Fruit fly (Drosophila melanogaster) whole organism, embryonic: ENCODE measurements around the gene Mgat4b.

Source experiments
- Blimp-1 ChIP-seq: fragments of 200-800 bp; sonication (Bioruptor generic); optimal IDR thresholded peaks from 3 replicates; lab custom pipeline; 2018; ENCODE audit warnings: missing biosample characterization, missing genetic modification characterization, mild to moderate bottlenecking, moderate library complexity, missing genetic modification reagents
- CG11247 ChIP-seq: fragments of 200-800 bp; sonication (Bioruptor generic); IDR thresholded peaks from 2 replicates; pipeline ENCODE4 v1.3.6; 2022; ENCODE audit warnings: missing biosample characterization, missing genetic modification characterization
- CG12236 ChIP-seq: fragments of 200-800 bp; sonication (Bioruptor generic); optimal IDR thresholded peaks from 2 replicates; lab custom pipeline; 2016; ENCODE audit warnings: missing biosample characterization, missing genetic modification characterization
- CG12744 ChIP-seq: fragments of 200-800 bp; sonication (Bioruptor generic); optimal IDR thresholded peaks from 2 replicates; lab custom pipeline; 2016; ENCODE audit warnings: missing biosample characterization, missing genetic modification characterization
- CG13424 ChIP-seq: fragments of 200-800 bp; sonication (Bioruptor generic); optimal IDR thresholded peaks from 2 replicates; lab custom pipeline; 2019; ENCODE audit warnings: missing biosample characterization, mild to moderate bottlenecking, missing genetic modification characterization, moderate library complexity
- CG16779 ChIP-seq: fragments of 200-800 bp; sonication (Bioruptor generic); IDR thresholded peaks from 2 replicates; pipeline ENCODE4 v1.3.6; 2022; ENCODE audit warnings: missing biosample characterization, missing genetic modification characterization
- CG16815 ChIP-seq: fragments of 200-800 bp; sonication (Bioruptor generic); optimal IDR thresholded peaks from 3 replicates; lab custom pipeline; 2017; ENCODE audit warnings: missing biosample characterization, mild to moderate bottlenecking, missing genetic modification characterization
- CG18262 ChIP-seq: fragments of 200-800 bp; optimal IDR thresholded peaks from 3 replicates; lab custom pipeline; 2019; ENCODE audit warnings: missing biosample characterization, mild to moderate bottlenecking, missing genetic modification characterization, moderate library complexity
- CG3065 ChIP-seq: fragments of 200-800 bp; sonication (Bioruptor generic); optimal IDR thresholded peaks from 2 replicates; lab custom pipeline; 2016; ENCODE audit warnings: missing biosample characterization, missing genetic modification characterization
- CG31388 ChIP-seq: fragments of 200-800 bp; sonication (Bioruptor generic); optimal IDR thresholded peaks from 2 replicates; lab custom pipeline; 2016; ENCODE audit warnings: missing biosample characterization, missing genetic modification characterization
- CG3281 ChIP-seq: fragments of 200-800 bp; sonication (Bioruptor generic); optimal IDR thresholded peaks from 3 replicates; lab custom pipeline; 2017; ENCODE audit warnings: missing biosample characterization, mild to moderate bottlenecking, missing genetic modification characterization
- CG33213 ChIP-seq: fragments of 200-800 bp; sonication (Bioruptor generic); optimal IDR thresholded peaks from 3 replicates; lab custom pipeline; 2016; ENCODE audit warnings: missing biosample characterization, missing genetic modification characterization
- CG4820 ChIP-seq: fragments of 200-800 bp; sonication (Bioruptor generic); optimal IDR thresholded peaks from 3 replicates; lab custom pipeline; 2016; ENCODE audit warnings: missing biosample characterization, missing genetic modification characterization
- CG7357 ChIP-seq: fragments of 200-800 bp; sonication (Bioruptor generic); IDR thresholded peaks from 3 replicates; pipeline ENCODE4 v1.3.6; 2022; ENCODE audit warnings: missing biosample characterization, missing genetic modification characterization
- CG7786 ChIP-seq: fragments of 200-800 bp; sonication (Bioruptor generic); optimal IDR thresholded peaks from 2 replicates; lab custom pipeline; 2016; ENCODE audit warnings: missing biosample characterization, missing genetic modification characterization
- CG8359 ChIP-seq: fragments of 200-800 bp; sonication (Bioruptor generic); optimal IDR thresholded peaks from 2 replicates; lab custom pipeline; 2017; ENCODE audit warnings: missing biosample characterization, mild to moderate bottlenecking, missing genetic modification characterization, borderline replicate concordance
- CG8765 ChIP-seq: fragments of 200-800 bp; sonication (Bioruptor generic); IDR thresholded peaks from 2 replicates; pipeline ENCODE4 v1.3.6; 2022; ENCODE audit warnings: missing biosample characterization, missing genetic modification characterization
- Dbx ChIP-seq: fragments of 200-800 bp; sonication (Bioruptor generic); IDR thresholded peaks from 3 replicates; pipeline ENCODE4 v1.3.6; 2022; ENCODE audit warnings: missing biosample characterization, missing genetic modification characterization
- Dip3 ChIP-seq: fragments of 200-800 bp; sonication (Bioruptor generic); optimal IDR thresholded peaks from 3 replicates; lab custom pipeline; 2016; ENCODE audit warnings: missing biosample characterization, missing genetic modification characterization
- Drgx ChIP-seq: fragments of 200-800 bp; sonication (Bioruptor generic); IDR thresholded peaks from 2 replicates; pipeline ENCODE4 v1.3.6; 2022; ENCODE audit warnings: missing biosample characterization, missing genetic modification characterization
- HLH4C ChIP-seq: fragments of 200-800 bp; sonication (Bioruptor generic); IDR thresholded peaks from 3 replicates; pipeline ENCODE4 v1.3.6; 2022; ENCODE audit warnings: missing biosample characterization, missing genetic modification characterization; ENCODE audit not compliant: partially characterized antibody
- Hmx ChIP-seq: fragments of 200-800 bp; sonication (Bioruptor generic); optimal IDR thresholded peaks from 2 replicates; lab custom pipeline; 2016; ENCODE audit warnings: missing biosample characterization, missing genetic modification characterization
- Hr51 ChIP-seq, 2 experiments: fragments of 200-800 bp; sonication (Bioruptor generic); optimal IDR thresholded peaks; 2 replicates in 1 of 2; 3 replicates in 1 of 2; lab custom pipeline; 2016 to 2018; ENCODE audit warnings: missing biosample characterization in 2 of 2, missing genetic modification characterization in 2 of 2, mild to moderate bottlenecking in 1 of 2, moderate library complexity in 1 of 2
- Mad ChIP-seq: fragments of 200-800 bp; sonication (Bioruptor generic); optimal IDR thresholded peaks from 2 replicates; lab custom pipeline; 2016; ENCODE audit warnings: missing biosample characterization, missing genetic modification characterization
- Oaz ChIP-seq: fragments of 200-800 bp; sonication (Bioruptor generic); IDR thresholded peaks from 2 replicates; pipeline ENCODE4 v1.3.6; 2022; ENCODE audit warnings: missing biosample characterization, missing genetic modification characterization
- Side ChIP-seq: fragments of 200-800 bp; sonication (Bioruptor generic); optimal IDR thresholded peaks from 2 replicates; lab custom pipeline; 2016; ENCODE audit warnings: missing biosample characterization, missing genetic modification characterization
- Vsx1 ChIP-seq: fragments of 200-800 bp; sonication (Bioruptor generic); optimal IDR thresholded peaks from 2 replicates; lab custom pipeline; 2017; ENCODE audit warnings: missing biosample characterization, mild to moderate bottlenecking, missing genetic modification characterization, missing genetic modification reagents
- ac ChIP-seq: fragments of 200-800 bp; sonication (Bioruptor generic); optimal IDR thresholded peaks from 3 replicates; lab custom pipeline; 2017; ENCODE audit warnings: missing biosample characterization, mild to moderate bottlenecking, missing genetic modification characterization
- bab2 ChIP-seq: fragments of 200-800 bp; sonication (Bioruptor generic); optimal IDR thresholded peaks from 2 replicates; lab custom pipeline; 2016; ENCODE audit warnings: missing biosample characterization, missing genetic modification characterization
- bbx ChIP-seq: fragments of 200-800 bp; sonication (Bioruptor generic); IDR thresholded peaks from 2 replicates; pipeline ENCODE4 v1.3.6; 2022; ENCODE audit warnings: missing biosample characterization, missing genetic modification characterization; ENCODE audit not compliant: partially characterized antibody
- bsh ChIP-seq, 2 experiments: fragments of 200-800 bp; sonication (Bioruptor generic); optimal IDR thresholded peaks; 2 replicates each; lab custom pipeline; 2017 to 2018; ENCODE audit warnings: mild to moderate bottlenecking in 2 of 2, missing biosample characterization in 2 of 2, missing genetic modification characterization in 2 of 2, moderate library complexity in 1 of 2
- cas ChIP-seq: fragments of 200-800 bp; sonication (Bioruptor generic); IDR thresholded peaks from 2 replicates; pipeline ENCODE4 v1.3.6; 2022; ENCODE audit warnings: missing biosample characterization, missing genetic modification characterization
- dmrt99B ChIP-seq: fragments of 200-800 bp; sonication (Bioruptor generic); optimal IDR thresholded peaks from 2 replicates; lab custom pipeline; 2018; ENCODE audit warnings: missing biosample characterization, mild to moderate bottlenecking, missing genetic modification characterization, moderate library complexity
- dysf ChIP-seq: fragments of 200-800 bp; sonication (Bioruptor generic); IDR thresholded peaks from 3 replicates; pipeline ENCODE4 v1.3.6; 2022; ENCODE audit warnings: missing biosample characterization, missing genetic modification characterization
- en ChIP-seq: fragments of 200-800 bp; sonication (Bioruptor generic); optimal IDR thresholded peaks from 2 replicates; lab custom pipeline; 2016; ENCODE audit warnings: missing biosample characterization, missing genetic modification characterization
- eve ChIP-seq, 2 experiments: fragments of >200 bp; optimal IDR thresholded peaks; 2 replicates each; lab custom pipeline; 2017; ENCODE audit warnings: missing biosample characterization in 2 of 2, missing genetic modification characterization in 2 of 2
- fd96Cb ChIP-seq: fragments of 200-800 bp; sonication (Bioruptor generic); optimal IDR thresholded peaks from 2 replicates; lab custom pipeline; 2018; ENCODE audit warnings: missing biosample characterization, mild to moderate bottlenecking, missing genetic modification characterization, moderate library complexity
- gem ChIP-seq: fragments of 200-800 bp; sonication (Bioruptor generic); optimal IDR thresholded peaks from 2 replicates; lab custom pipeline; 2019; ENCODE audit warnings: missing biosample characterization, mild to moderate bottlenecking, missing genetic modification characterization, moderate library complexity
- knrl ChIP-seq: fragments of 200-800 bp; sonication (Bioruptor generic); IDR thresholded peaks from 3 replicates; pipeline ENCODE4 v1.3.6; 2022; ENCODE audit warnings: missing biosample characterization, missing genetic modification characterization; ENCODE audit not compliant: partially characterized antibody
- mam ChIP-seq: fragments of 200-800 bp; sonication (Bioruptor generic); optimal IDR thresholded peaks from 3 replicates; lab custom pipeline; 2016; ENCODE audit warnings: missing biosample characterization, missing genetic modification characterization
- oc ChIP-seq: fragments of 200-800 bp; sonication (Bioruptor generic); optimal IDR thresholded peaks from 2 replicates; lab custom pipeline; 2018; ENCODE audit warnings: missing biosample characterization, mild to moderate bottlenecking, missing genetic modification characterization, moderate library complexity
- pfk ChIP-seq: fragments of 200-800 bp; sonication (Bioruptor generic); optimal IDR thresholded peaks from 2 replicates; lab custom pipeline; 2018; ENCODE audit warnings: missing biosample characterization, mild to moderate bottlenecking, missing genetic modification characterization, moderate library complexity
- pho ChIP-seq: fragments of 200-800 bp; sonication (Bioruptor generic); optimal IDR thresholded peaks from 2 replicates; lab custom pipeline; 2016; ENCODE audit warnings: missing biosample characterization, missing genetic modification characterization
- pzg ChIP-seq: fragments of 200-800 bp; sonication (Bioruptor generic); optimal IDR thresholded peaks from 3 replicates; lab custom pipeline; 2018; ENCODE audit warnings: missing biosample characterization, mild to moderate bottlenecking, missing genetic modification characterization, moderate library complexity
- ranshi ChIP-seq: fragments of 200-800 bp; sonication (Bioruptor generic); IDR thresholded peaks from 2 replicates; pipeline ENCODE4 v1.3.6; 2022; ENCODE audit warnings: missing biosample characterization, missing genetic modification characterization
- run ChIP-seq: fragments of 200-800 bp; sonication (Bioruptor generic); optimal IDR thresholded peaks from 3 replicates; lab custom pipeline; 2018; ENCODE audit warnings: missing biosample characterization, mild to moderate bottlenecking, missing genetic modification characterization
- shn ChIP-seq: fragments of 200-800 bp; sonication (Bioruptor generic); optimal IDR thresholded peaks from 3 replicates; lab custom pipeline; 2016; ENCODE audit warnings: missing biosample characterization, missing genetic modification characterization
- zf30C ChIP-seq: fragments of 200-800 bp; sonication (Bioruptor generic); optimal IDR thresholded peaks from 3 replicates; lab custom pipeline; 2018; ENCODE audit warnings: missing biosample characterization, mild to moderate bottlenecking, missing genetic modification characterization
- zfh1 ChIP-seq: fragments of 200-800 bp; sonication (Bioruptor generic); IDR thresholded peaks from 3 replicates; pipeline ENCODE4 v1.3.6; 2022; ENCODE audit warnings: missing biosample characterization, missing genetic modification characterization

Gene Mgat4b

DNA sequence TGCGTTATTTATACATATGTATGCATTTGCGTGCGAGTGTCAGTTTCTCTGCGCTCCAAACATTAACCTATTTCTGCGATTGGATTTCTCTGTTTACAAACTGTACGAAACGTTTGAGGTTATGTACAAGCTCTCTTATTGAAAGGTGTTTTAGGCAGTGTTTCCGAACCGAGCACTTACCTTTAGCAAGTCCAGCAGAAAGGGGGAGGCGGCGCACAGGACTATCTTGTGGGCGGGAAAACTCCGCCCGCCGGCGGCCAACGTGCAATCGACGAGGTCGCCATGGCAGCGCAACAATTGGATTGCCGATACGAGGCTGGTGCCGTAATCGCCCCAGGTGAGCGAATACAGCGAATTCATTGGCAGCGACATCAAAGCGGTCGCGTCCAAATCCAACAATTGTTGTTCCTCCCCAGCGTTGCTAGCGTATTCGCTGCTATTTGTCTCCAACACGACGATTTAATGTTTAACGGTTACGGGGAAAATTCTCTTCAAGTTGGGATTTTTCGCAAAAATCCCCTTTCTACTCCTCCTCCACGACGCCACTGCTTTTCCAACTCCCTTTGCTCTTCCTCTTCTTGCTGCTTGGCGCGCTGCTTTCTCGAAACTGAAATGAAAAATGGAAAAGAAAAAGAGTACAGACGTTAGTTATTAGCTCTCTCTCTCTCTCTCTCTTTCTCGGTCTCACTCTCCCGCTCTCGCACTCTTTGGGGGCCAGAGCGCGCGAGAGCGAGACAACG is 12.2 kb downstream of the Mgat4b start (continued):
- TF ChIP-seq pho (GFP tag; lab: Kevin White, UChicago) (peak; percentile 95), pfk (GFP tag; lab: Kevin White, UChicago) (no peak), eve (GFP tag; optimal IDR thresholded peaks at IDR 0.05; lab: Kevin White, UChicago) (no peak), gem (tag; lab: Kevin White, UChicago) (peak; percentile 89), CG7357 (GFP tag; lab: Robert Waterston, UW) (peak; percentile 81), CG8765 (GFP tag; lab: Robert Waterston, UW) (peak; percentile 84), Hmx (GFP tag; lab: Kevin White, UChicago) (peak; percentile 44), oc (tag; lab: Kevin White, UChicago) (peak; percentile 82), CG13424 (tag; lab: Kevin White, UChicago) (peak; percentile 87), bab2 (GFP tag; lab: Kevin White, UChicago) (peak; percentile 92), ranshi (GFP tag; lab: Robert Waterston, UW) (peak; percentile 88), Side (GFP tag; lab: Kevin White, UChicago) (peak; percentile 82), ac (GFP tag; lab: Kevin White, UChicago) (peak; percentile 30), run (tag; lab: Kevin White, UChicago) (peak; percentile 18), bsh (GFP tag; optimal IDR thresholded peaks at IDR 0.05; lab: Kevin White, UChicago) (peak; percentile 60 to 80), CG31388 (GFP tag; lab: Kevin White, UChicago) (peak; percentile 16), CG33213 (GFP tag; lab: Kevin White, UChicago) (peak; percentile 80), CG3065 (GFP tag; lab: Kevin White, UChicago) (peak; percentile 43), CG8359 (GFP tag; lab: Kevin White, UChicago) (peak; percentile 55), dmrt99B (tag; lab: Kevin White, UChicago) (peak; percentile 90), zf30C (GFP tag; lab: Kevin White, UChicago) (peak; percentile 20), cas (GFP tag; lab: Robert Waterston, UW) (peak; percentile 80), mam (peak; percentile 96), CG12236 (GFP tag; lab: Kevin White, UChicago) (peak; percentile 63), CG18262 (tag; lab: Kevin White, UChicago) (peak; percentile 78), bbx (GFP tag; lab: Robert Waterston, UW) (no peak), Vsx1 (peak; percentile 69), shn (GFP tag; lab: Kevin White, UChicago) (peak; percentile 92), CG12744 (GFP tag; lab: Kevin White, UChicago) (peak; percentile 87), CG4820 (GFP tag; lab: Kevin White, UChicago) (peak; percentile 84), fd96Cb (tag; lab: Kevin White, UChicago) (peak; percentile 81), Hr51 (GFP tag; optimal IDR thresholded peaks at IDR 0.05; lab: Kevin White, UChicago) (peak; percentile 80 to 88), CG16815 (peak; percentile 83), Mad (peak; percentile 85), CG3281 (GFP tag; lab: Kevin White, UChicago) (peak; percentile 92), CG16779 (GFP tag; lab: Robert Waterston, UW) (peak; percentile 89), en (GFP tag; lab: Kevin White, UChicago) (peak; percentile 66), zfh1 (GFP tag; lab: Robert Waterston, UW) (peak; percentile 92), pzg (peak; percentile 19), Drgx (GFP tag; lab: Robert Waterston, UW) (peak; percentile 95), Blimp-1 (GFP tag; lab: Kevin White, UChicago) (peak; percentile 80), Dbx (peak; percentile 95), Oaz (GFP tag; lab: Robert Waterston, UW) (peak; percentile 85), CG7786 (GFP tag; lab: Kevin White, UChicago) (peak; percentile 95), HLH4C (GFP tag; lab: Robert Waterston, UW) (no peak), dysf (peak; percentile 93), knrl (GFP tag; lab: Robert Waterston, UW) (peak; percentile 25; the same call in 1 of the 3 replicates), CG11247 (GFP tag; lab: Robert Waterston, UW) (peak; percentile 92), Dip3 (GFP tag; lab: Kevin White, UChicago) (peak; percentile 86)
